Worm (Caenorhabditis elegans): Measurements from ENCODE around the gene flp-5.

flp-5 gene

DNA sequence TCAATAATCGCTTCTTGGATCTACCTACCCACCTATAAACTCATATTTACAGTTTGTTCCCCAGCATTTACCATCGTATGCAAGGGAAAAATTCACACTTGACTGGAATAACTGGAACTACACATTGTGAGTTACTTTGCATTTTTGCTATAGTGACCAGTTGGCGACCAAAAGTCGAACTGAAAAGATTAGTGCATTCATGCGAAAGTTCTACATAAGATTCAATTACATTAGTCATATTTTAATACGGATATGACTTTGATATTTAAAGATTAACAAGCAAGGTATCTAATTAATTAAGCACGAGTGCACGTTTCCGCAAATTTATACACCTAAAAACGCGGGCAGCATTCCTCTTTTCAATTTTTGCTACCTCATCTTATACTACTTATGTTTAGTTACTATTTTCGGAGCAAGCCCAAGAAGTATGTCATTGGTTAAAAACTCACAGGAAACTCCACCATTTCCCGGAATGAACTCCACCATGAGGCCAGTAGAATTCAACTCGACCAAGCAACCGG is 43.0 kb downstream of the flp-5 start, which contains the start of gene jmjd-3.1:
jmjd-3.1 (plus strand) TSS at position 51 of the 521 bp plus-strand sequence.
- TF ChIP-seq gmeb-1 (tag; optimal IDR thresholded peaks at IDR 0.05), result no peak

DNA sequence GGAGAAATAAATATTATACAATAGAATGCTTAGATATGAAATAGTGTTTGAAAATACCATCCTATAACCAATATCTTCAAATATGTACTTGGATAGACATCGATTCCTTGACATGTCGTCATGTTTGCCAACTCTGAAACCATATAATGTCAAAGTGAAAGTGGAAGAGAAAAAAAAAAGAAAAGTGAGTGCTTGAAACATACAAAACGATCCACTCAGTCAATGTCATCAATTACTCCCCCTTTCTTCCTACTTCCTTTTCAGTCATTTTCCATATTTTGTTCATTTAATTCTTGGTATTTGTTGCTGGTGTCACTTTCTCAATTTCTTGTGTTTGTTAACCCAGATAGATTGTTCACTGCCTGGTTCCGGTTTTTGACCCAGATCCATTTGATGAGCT is 52.2 kb downstream of the flp-5 start, which contains the start of gene F18E9.4:
F18E9.4 (plus strand) TSS at position 301 of the 400 bp plus-strand sequence.
- no peak for TF ChIP-seq unc-62 (GFP tag; optimal IDR thresholded peaks at IDR 0.05)
- TF ChIP-seq zag-1 (tag; optimal IDR thresholded peaks at IDR 0.05), result no peak
- no peak for TF ChIP-seq R02D3.7 (tag; optimal IDR thresholded peaks at IDR 0.05)
- no peak for TF ChIP-seq crh-2 (tag; optimal IDR thresholded peaks at IDR 0.05)
- TF ChIP-seq ceh-82 (tag; optimal IDR thresholded peaks at IDR 0.05), result no peak
- TF ChIP-seq nhr-77 (tag; optimal IDR thresholded peaks at IDR 0.05), result no peak
- no peak for TF ChIP-seq nhr-23 (tag; optimal IDR thresholded peaks at IDR 0.05)
- no peak for TF ChIP-seq sma-9 (GFP tag; optimal IDR thresholded peaks at IDR 0.05)
- no peak for TF ChIP-seq sma-9 (tag; optimal IDR thresholded peaks at IDR 0.05)
- TF ChIP-seq unc-55 (GFP tag; optimal IDR thresholded peaks at IDR 0.05), result no peak
- TF ChIP-seq Y55F3AM.14 (GFP tag; optimal IDR thresholded peaks at IDR 0.05), result no peak
- no peak for TF ChIP-seq mbf-1 (tag; optimal IDR thresholded peaks at IDR 0.05)
- TF ChIP-seq nhr-10 (tag; optimal IDR thresholded peaks at IDR 0.05), result no peak
- TF ChIP-seq ztf-1 (GFP tag; conservative IDR thresholded peaks at IDR 0.05), result no peak
- no peak for TF ChIP-seq lin-39 (tag; optimal IDR thresholded peaks at IDR 0.05)
- TF ChIP-seq nhr-129 (tag; optimal IDR thresholded peaks at IDR 0.05), result no peak
- TF ChIP-seq ceh-16 (tag; optimal IDR thresholded peaks at IDR 0.05), result no peak
- no peak for TF ChIP-seq gmeb-1 (tag; optimal IDR thresholded peaks at IDR 0.05)

All from whole organism, L2 larva.